Worm (Caenorhabditis elegans) whole organism, mixed stage, embryonic: ENCODE data around the gene swsn-1.

Experiments used
- M03D4.4 ChIP-seq: sonication (generic microtip); optimal IDR thresholded peaks from 2 replicates; lab custom pipeline; 2017; ENCODE audit warnings: mild to moderate bottlenecking, missing genetic modification characterization, missing compliant biosample characterization
- elt-1 ChIP-seq: sonication (generic microtip); optimal IDR thresholded peaks from 2 replicates; lab custom pipeline; 2017; ENCODE audit warnings: missing genetic modification characterization, mild to moderate bottlenecking, missing compliant biosample characterization, antibody characterized with exemption, moderate library complexity, borderline replicate concordance; ENCODE audit not compliant: insufficient read depth
- elt-3 ChIP-seq: fragments of 150-350 bp; optimal IDR thresholded peaks from 2 replicates; lab custom pipeline; 2014; ENCODE audit warnings: missing biosample characterization, missing genetic modification characterization
- ham-2 ChIP-seq: fragments of 200-800 bp; sonication (Bioruptor generic); optimal IDR thresholded peaks from 2 replicates; lab custom pipeline; 2018; ENCODE audit warnings: mild to moderate bottlenecking, missing genetic modification characterization, missing compliant biosample characterization
- hlh-1 ChIP-seq: fragments of 150-350 bp; optimal IDR thresholded peaks from 2 replicates; lab custom pipeline; 2014; ENCODE audit warnings: missing biosample characterization, missing genetic modification reagents, missing genetic modification characterization
- lsy-2 ChIP-seq: fragments of 150-350 bp; optimal IDR thresholded peaks from 2 replicates; lab custom pipeline; 2014; ENCODE audit warnings: missing biosample characterization, missing genetic modification characterization
- mab-5 ChIP-seq: fragments of 150-350 bp; optimal IDR thresholded peaks from 2 replicates; lab custom pipeline; 2014; ENCODE audit warnings: missing biosample characterization, missing genetic modification characterization
- nhr-12 ChIP-seq: fragments of 150-350 bp; optimal IDR thresholded peaks from 2 replicates; lab custom pipeline; 2014; ENCODE audit warnings: missing biosample characterization, missing genetic modification characterization
- nhr-2 ChIP-seq: fragments of 150-350 bp; optimal IDR thresholded peaks from 2 replicates; lab custom pipeline; 2014; ENCODE audit warnings: missing biosample characterization, missing genetic modification characterization
- unc-120 ChIP-seq: sonication (generic microtip); optimal IDR thresholded peaks from 2 replicates; lab custom pipeline; 2017; ENCODE audit warnings: missing genetic modification characterization, missing compliant biosample characterization; ENCODE audit not compliant: poor library complexity, severe bottlenecking

The swsn-1 gene

DNA sequence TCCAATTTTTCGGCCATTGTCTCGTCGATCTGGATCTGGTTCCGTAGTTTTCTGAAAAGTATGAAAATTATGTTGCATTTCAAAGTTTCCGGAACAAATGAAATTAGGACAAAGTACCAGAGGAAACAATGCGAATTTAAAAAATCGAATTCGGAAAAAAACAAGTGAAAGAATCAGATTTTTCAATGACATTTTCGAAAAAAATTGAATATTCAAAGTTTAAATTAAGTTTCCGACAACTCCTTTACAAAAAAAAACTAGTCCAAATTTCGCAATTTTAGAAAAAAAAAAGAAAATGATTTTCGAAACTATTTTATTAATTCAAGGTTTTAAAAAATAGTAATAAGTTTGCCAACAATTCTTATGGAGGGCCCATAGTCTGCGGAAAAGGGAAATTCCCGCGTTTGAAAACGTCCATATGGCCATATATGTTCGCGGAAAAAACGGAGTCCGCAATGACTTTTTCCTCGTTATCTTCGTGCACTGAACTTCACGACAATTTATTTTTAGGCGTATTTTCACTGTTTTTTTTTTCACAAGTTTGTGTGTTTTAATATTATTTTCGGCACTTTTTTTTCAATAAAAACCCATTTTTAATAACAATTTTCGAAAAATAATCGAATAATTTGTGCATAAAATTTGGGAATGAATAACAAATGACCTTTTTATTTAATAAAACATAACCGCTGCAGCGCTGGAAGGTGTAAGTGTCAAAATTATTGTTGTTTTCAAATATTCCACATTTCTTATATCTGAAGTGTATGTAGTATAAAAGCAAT, 57.0 kb downstream of the swsn-1 start, which contains the start of the genes fbxa-115 and Y113G7B.27:
TSS of gene fbxa-115 (minus strand) at position 51 of the 779 bp plus-strand sequence.
TSS of gene Y113G7B.27 (plus strand) at position 729 of the 779 bp plus-strand sequence.
- TF ChIP-seq nhr-12 (no peak), hlh-1 (no peak), elt-3 (tag; lab: Kevin White, UChicago) (no peak), mab-5 (tag; lab: Kevin White, UChicago) (no peak), unc-120 (tag; lab: Kevin White, UChicago) (no peak), nhr-2 (tag; lab: Kevin White, UChicago) (no peak), lsy-2 (no peak), elt-1 (tag; lab: Kevin White, UChicago) (no peak), ham-2 (no peak), M03D4.4 (tag; lab: Kevin White, UChicago) (no peak)
